Fruit fly (Drosophila melanogaster) whole organism, embryonic: ENCODE results near the gene salm.

Experiments used
- ATbp ChIP-seq: fragments of 200-800 bp; sonication (Bioruptor generic); optimal IDR thresholded peaks from 2 replicates; lab custom pipeline; 2017; ENCODE audit warnings: missing biosample characterization, mild to moderate bottlenecking, missing genetic modification characterization, missing genetic modification reagents
- Abd-B ChIP-seq: fragments of 200-800 bp; sonication (Bioruptor generic); optimal IDR thresholded peaks from 2 replicates; lab custom pipeline; 2018; ENCODE audit warnings: missing biosample characterization, mild to moderate bottlenecking, missing genetic modification characterization, moderate library complexity
- Blimp-1 ChIP-seq: fragments of 200-800 bp; sonication (Bioruptor generic); optimal IDR thresholded peaks from 3 replicates; lab custom pipeline; 2018; ENCODE audit warnings: missing biosample characterization, missing genetic modification characterization, mild to moderate bottlenecking, moderate library complexity, missing genetic modification reagents
- CG10147 ChIP-seq: fragments of 200-800 bp; sonication (Bioruptor generic); optimal IDR thresholded peaks from 2 replicates; lab custom pipeline; 2019; ENCODE audit warnings: missing biosample characterization, mild to moderate bottlenecking, missing genetic modification characterization, moderate library complexity
- CG1024 ChIP-seq: fragments of 200-800 bp; sonication (Bioruptor generic); IDR thresholded peaks from 2 replicates; pipeline ENCODE4 v1.3.6; 2022; ENCODE audit warnings: missing biosample characterization, missing genetic modification characterization
- CG11504 ChIP-seq: fragments of 200-800 bp; sonication (Bioruptor generic); optimal IDR thresholded peaks from 3 replicates; lab custom pipeline; 2019; ENCODE audit warnings: missing biosample characterization, mild to moderate bottlenecking, missing genetic modification characterization, moderate library complexity
- CG11695 ChIP-seq: fragments of 200-800 bp; sonication (Bioruptor generic); IDR thresholded peaks from 3 replicates; pipeline ENCODE4 v1.3.6; 2022; ENCODE audit warnings: missing biosample characterization, missing genetic modification characterization
- CG12155 ChIP-seq: fragments of 200-800 bp; sonication (Bioruptor generic); optimal IDR thresholded peaks from 3 replicates; lab custom pipeline; 2016; ENCODE audit warnings: missing biosample characterization, missing genetic modification characterization
- CG14710 ChIP-seq: fragments of 200-800 bp; sonication (Bioruptor generic); optimal IDR thresholded peaks from 3 replicates; lab custom pipeline; 2019; ENCODE audit warnings: missing biosample characterization, mild to moderate bottlenecking, missing genetic modification characterization, moderate library complexity
- CG15479 ChIP-seq: fragments of 200-800 bp; sonication (Bioruptor generic); optimal IDR thresholded peaks from 3 replicates; lab custom pipeline; 2019; ENCODE audit warnings: missing biosample characterization, mild to moderate bottlenecking, missing genetic modification characterization, moderate library complexity
- CG15696 ChIP-seq: fragments of 200-800 bp; sonication (Bioruptor generic); optimal IDR thresholded peaks from 2 replicates; lab custom pipeline; 2019; ENCODE audit warnings: missing biosample characterization, mild to moderate bottlenecking, missing genetic modification characterization, moderate library complexity
- CG16813 ChIP-seq: fragments of 200-800 bp; sonication (Bioruptor generic); IDR thresholded peaks from 3 replicates; pipeline ENCODE4 v1.3.6; 2022; ENCODE audit warnings: missing biosample characterization, missing genetic modification characterization; ENCODE audit not compliant: partially characterized antibody
- CG17568 ChIP-seq: fragments of 200-800 bp; sonication (Bioruptor generic); optimal IDR thresholded peaks from 2 replicates; lab custom pipeline; 2018; ENCODE audit warnings: missing biosample characterization, mild to moderate bottlenecking, missing genetic modification characterization, moderate library complexity
- CG17829 ChIP-seq: fragments of 200-800 bp; optimal IDR thresholded peaks from 2 replicates; lab custom pipeline; 2019; ENCODE audit warnings: missing biosample characterization, mild to moderate bottlenecking, missing genetic modification characterization, moderate library complexity
- CG2116 ChIP-seq: fragments of 200-800 bp; sonication (Bioruptor generic); optimal IDR thresholded peaks from 3 replicates; lab custom pipeline; 2018; ENCODE audit warnings: missing biosample characterization, mild to moderate bottlenecking, missing genetic modification characterization
- CG2202 ChIP-seq: fragments of 200-800 bp; sonication (Bioruptor generic); optimal IDR thresholded peaks from 2 replicates; lab custom pipeline; 2018; ENCODE audit warnings: missing biosample characterization, mild to moderate bottlenecking, missing genetic modification characterization
- CG32767 ChIP-seq: fragments of 200-800 bp; sonication (Bioruptor generic); IDR thresholded peaks from 2 replicates; pipeline ENCODE4 v1.3.6; 2022; ENCODE audit warnings: missing biosample characterization, missing genetic modification characterization
- CG3995 ChIP-seq: fragments of 200-800 bp; sonication (Bioruptor generic); optimal IDR thresholded peaks from 3 replicates; lab custom pipeline; 2016; ENCODE audit warnings: missing biosample characterization, missing genetic modification characterization
- CG7928 ChIP-seq: fragments of 200-800 bp; sonication (Bioruptor generic); optimal IDR thresholded peaks from 2 replicates; lab custom pipeline; 2017; ENCODE audit warnings: missing biosample characterization, mild to moderate bottlenecking, missing genetic modification characterization
- CG8765 ChIP-seq: fragments of 200-800 bp; sonication (Bioruptor generic); IDR thresholded peaks from 2 replicates; pipeline ENCODE4 v1.3.6; 2022; ENCODE audit warnings: missing biosample characterization, missing genetic modification characterization
- Chrac-16 ChIP-seq: fragments of 200-800 bp; sonication (Bioruptor generic); optimal IDR thresholded peaks from 3 replicates; lab custom pipeline; 2016; ENCODE audit warnings: missing biosample characterization, missing genetic modification characterization
- Dad ChIP-seq: fragments of 200-800 bp; sonication (Bioruptor generic); optimal IDR thresholded peaks from 3 replicates; lab custom pipeline; 2016; ENCODE audit warnings: missing biosample characterization, missing genetic modification characterization
- Dbx ChIP-seq: fragments of 200-800 bp; sonication (Bioruptor generic); IDR thresholded peaks from 3 replicates; pipeline ENCODE4 v1.3.6; 2022; ENCODE audit warnings: missing biosample characterization, missing genetic modification characterization
- Dp ChIP-seq: fragments of 200-800 bp; sonication (Bioruptor generic); optimal IDR thresholded peaks from 2 replicates; lab custom pipeline; 2018; ENCODE audit warnings: missing biosample characterization, mild to moderate bottlenecking, missing genetic modification characterization, moderate library complexity
- E2f2 ChIP-seq: fragments of 200-800 bp; sonication (Bioruptor generic); IDR thresholded peaks from 2 replicates; pipeline ENCODE4 v1.3.6; 2022; ENCODE audit warnings: missing biosample characterization, missing genetic modification characterization
- HLH54F ChIP-seq: fragments of 200-800 bp; sonication (Bioruptor generic); optimal IDR thresholded peaks from 3 replicates; lab custom pipeline; 2016; ENCODE audit warnings: missing biosample characterization, missing genetic modification characterization
- HLHmδ ChIP-seq: fragments of 200-800 bp; sonication (Bioruptor generic); optimal IDR thresholded peaks from 2 replicates; lab custom pipeline; 2018; ENCODE audit warnings: missing biosample characterization, mild to moderate bottlenecking, missing genetic modification characterization, moderate library complexity
- Hand ChIP-seq: fragments of 200-800 bp; sonication (Bioruptor generic); optimal IDR thresholded peaks from 2 replicates; lab custom pipeline; 2017; ENCODE audit warnings: mild to moderate bottlenecking, missing biosample characterization, missing genetic modification reagents, missing genetic modification characterization
- Hmr ChIP-seq: fragments of 200-800 bp; sonication (Bioruptor generic); optimal IDR thresholded peaks from 3 replicates; lab custom pipeline; 2017; ENCODE audit warnings: mild to moderate bottlenecking, missing biosample characterization, missing genetic modification reagents, missing genetic modification characterization
- Hr3 ChIP-seq: fragments of 200-800 bp; sonication (Bioruptor generic); optimal IDR thresholded peaks from 3 replicates; lab custom pipeline; 2016; ENCODE audit warnings: missing biosample characterization, missing genetic modification characterization
- Hr51 ChIP-seq, 2 experiments: fragments of 200-800 bp; sonication (Bioruptor generic); optimal IDR thresholded peaks; 2 replicates in 1 of 2; 3 replicates in 1 of 2; lab custom pipeline; 2016 to 2018; ENCODE audit warnings: missing biosample characterization in 2 of 2, missing genetic modification characterization in 2 of 2, mild to moderate bottlenecking in 1 of 2, moderate library complexity in 1 of 2
- Kr ChIP-seq: fragments of 200-800 bp; sonication (Bioruptor generic); optimal IDR thresholded peaks from 2 replicates; lab custom pipeline; 2017; ENCODE audit warnings: missing biosample characterization, mild to moderate bottlenecking, missing genetic modification characterization
- NFAT ChIP-seq: fragments of 200-800 bp; sonication (Bioruptor generic); IDR thresholded peaks from 2 replicates; pipeline ENCODE4 v1.3.6; 2022; ENCODE audit warnings: missing biosample characterization, missing genetic modification characterization
- PHDP ChIP-seq: fragments of 200-800 bp; sonication (Bioruptor generic); optimal IDR thresholded peaks from 3 replicates; lab custom pipeline; 2018; ENCODE audit warnings: missing biosample characterization, mild to moderate bottlenecking, missing genetic modification characterization, moderate library complexity
- Six4 ChIP-seq: fragments of 200-800 bp; sonication (Bioruptor generic); optimal IDR thresholded peaks from 2 replicates; lab custom pipeline; 2016; ENCODE audit warnings: missing biosample characterization, missing genetic modification characterization
- Sry-δ ChIP-seq: fragments of 200-800 bp; sonication (Bioruptor generic); optimal IDR thresholded peaks from 2 replicates; lab custom pipeline; 2016; ENCODE audit warnings: missing biosample characterization, missing genetic modification characterization
- Xbp1 ChIP-seq: fragments of 200-800 bp; sonication (Bioruptor generic); optimal IDR thresholded peaks from 3 replicates; lab custom pipeline; 2016; ENCODE audit warnings: missing biosample characterization, mild to moderate bottlenecking, missing genetic modification characterization
- ac ChIP-seq: fragments of 200-800 bp; sonication (Bioruptor generic); optimal IDR thresholded peaks from 3 replicates; lab custom pipeline; 2017; ENCODE audit warnings: missing biosample characterization, mild to moderate bottlenecking, missing genetic modification characterization
- bbx ChIP-seq: fragments of 200-800 bp; sonication (Bioruptor generic); IDR thresholded peaks from 2 replicates; pipeline ENCODE4 v1.3.6; 2022; ENCODE audit warnings: missing biosample characterization, missing genetic modification characterization; ENCODE audit not compliant: partially characterized antibody
- chm ChIP-seq: fragments of 200-800 bp; sonication (Bioruptor generic); IDR thresholded peaks from 2 replicates; pipeline ENCODE4 v1.3.6; 2022; ENCODE audit warnings: missing biosample characterization, missing genetic modification characterization
- dmrt99B ChIP-seq: fragments of 200-800 bp; sonication (Bioruptor generic); optimal IDR thresholded peaks from 2 replicates; lab custom pipeline; 2018; ENCODE audit warnings: missing biosample characterization, mild to moderate bottlenecking, missing genetic modification characterization, moderate library complexity
- eyg ChIP-seq: fragments of 200-800 bp; sonication (Bioruptor generic); optimal IDR thresholded peaks from 3 replicates; lab custom pipeline; 2016; ENCODE audit warnings: missing biosample characterization, missing genetic modification characterization
- fd102C ChIP-seq: fragments of 200-800 bp; sonication (Bioruptor generic); optimal IDR thresholded peaks from 2 replicates; lab custom pipeline; 2018; ENCODE audit warnings: missing biosample characterization, mild to moderate bottlenecking, missing genetic modification characterization, moderate library complexity
- fru ChIP-seq: fragments of >200 bp; optimal IDR thresholded peaks from 2 replicates; lab custom pipeline; 2017
- lilli ChIP-seq: fragments of 200-800 bp; sonication (Bioruptor generic); optimal IDR thresholded peaks from 3 replicates; lab custom pipeline; 2016; ENCODE audit warnings: missing biosample characterization, missing genetic modification characterization
- lmd ChIP-seq: fragments of 200-800 bp; sonication (Bioruptor generic); IDR thresholded peaks from 2 replicates; pipeline ENCODE4 v1.3.6; 2022; ENCODE audit warnings: missing biosample characterization, missing genetic modification characterization
- maf-S ChIP-seq: fragments of 200-800 bp; sonication (Bioruptor generic); optimal IDR thresholded peaks from 2 replicates; lab custom pipeline; 2016; ENCODE audit warnings: missing biosample characterization, missing genetic modification characterization
- sens-2 ChIP-seq: fragments of 200-800 bp; sonication (Bioruptor generic); IDR thresholded peaks from 2 replicates; pipeline ENCODE4 v1.3.6; 2022; ENCODE audit warnings: missing biosample characterization, missing genetic modification characterization
- so ChIP-seq: fragments of 200-800 bp; sonication (Bioruptor generic); IDR thresholded peaks from 3 replicates; pipeline ENCODE4 v1.3.6; 2022; ENCODE audit warnings: missing biosample characterization, missing genetic modification characterization

salm gene

DNA sequence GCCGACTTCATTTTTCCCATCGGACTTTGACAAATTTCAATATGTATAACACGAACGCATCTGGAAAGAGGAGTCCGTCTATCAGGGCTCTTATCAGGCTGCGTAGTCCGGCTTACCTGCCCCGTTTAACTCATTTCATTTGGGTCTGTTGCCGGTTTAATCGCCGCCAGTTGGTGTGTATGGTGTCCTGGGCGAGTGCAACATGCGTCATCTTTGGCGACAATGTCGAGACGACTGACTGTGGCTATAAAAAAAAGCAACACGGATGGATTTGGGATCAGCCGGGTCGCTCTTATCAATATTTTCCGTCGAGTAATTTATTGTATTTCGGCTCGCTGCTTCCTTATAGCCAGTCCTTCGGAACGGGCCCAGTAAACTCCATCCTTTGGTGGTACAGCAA is 26.7 kb downstream of the salm start:
- TF ChIP-seq HLHmδ (GFP tag; lab: Kevin White, UChicago), result no peak
- no peak for TF ChIP-seq lmd (GFP tag; lab: Robert Waterston, UW)
- peak; percentile 99 for TF ChIP-seq CG15479 (GFP tag; lab: Kevin White, UChicago)
- TF ChIP-seq E2f2 (GFP tag; lab: Robert Waterston, UW), result no peak
- TF ChIP-seq Hmr (GFP tag; lab: Kevin White, UChicago), result no peak
- no peak for TF ChIP-seq Dad (GFP tag; lab: Kevin White, UChicago)
- no peak for TF ChIP-seq ATbp (GFP tag; lab: Kevin White, UChicago)
- peak; percentile 18 for TF ChIP-seq CG14710 (tag; lab: Kevin White, UChicago)
- no peak for TF ChIP-seq Abd-B (GFP tag; lab: Kevin White, UChicago)
- peak; percentile 2 for TF ChIP-seq ac (GFP tag; lab: Kevin White, UChicago)
- TF ChIP-seq HLH54F, result no peak
- no peak for TF ChIP-seq Dp (GFP tag; lab: Kevin White, UChicago)
- TF ChIP-seq Hr3 (GFP tag; lab: Kevin White, UChicago), result no peak

DNA sequence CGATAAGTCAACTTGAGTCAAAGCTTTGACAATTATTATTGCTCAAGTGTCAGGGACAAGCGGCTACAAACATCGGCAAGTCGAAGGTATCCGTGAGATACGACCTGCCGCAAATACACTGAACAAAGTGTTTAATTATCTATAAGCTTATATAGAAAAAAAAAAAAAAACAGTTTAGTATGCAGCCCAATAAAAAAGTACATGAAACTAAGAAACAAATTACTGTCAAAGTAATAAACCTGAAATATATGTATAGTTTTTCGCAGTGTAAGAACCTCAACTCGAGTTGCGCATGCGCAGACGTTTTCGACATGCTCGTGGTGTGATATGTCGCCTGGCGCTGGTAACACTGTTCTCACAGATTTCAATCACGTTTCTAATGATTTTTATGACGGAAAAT is 27.9 kb downstream of the salm start:
- TF ChIP-seq CG16813 (GFP tag; lab: Robert Waterston, UW) (no peak), lilli (GFP tag; lab: Kevin White, UChicago) (peak; percentile 52), CG1024 (GFP tag; lab: Robert Waterston, UW) (0 out of 2 replicates have a peak, but pooled peaks have one; percentile 2), CG2116 (GFP tag; lab: Kevin White, UChicago) (peak; percentile 2), so (no peak), maf-S (no peak), PHDP (tag; lab: Kevin White, UChicago) (peak; percentile 39), CG11695 (no peak), CG10147 (no peak), CG8765 (GFP tag; lab: Robert Waterston, UW) (peak; percentile 69; the same call in 1 of the 2 replicates), CG12155 (GFP tag; lab: Kevin White, UChicago) (peak; percentile 43), chm (GFP tag; lab: Robert Waterston, UW) (peak; percentile 69; the same call in 1 of the 2 replicates), Hand (GFP tag; lab: Kevin White, UChicago) (no peak), CG17829 (tag; lab: Kevin White, UChicago) (peak; percentile 55), ac (GFP tag; lab: Kevin White, UChicago) (peak; percentile 25), Blimp-1 (GFP tag; lab: Kevin White, UChicago) (peak; percentile 54), CG15696 (peak; percentile 28), Kr (GFP tag; lab: Kevin White, UChicago) (no peak), NFAT (GFP tag; lab: Robert Waterston, UW) (no peak), fru (lab: Kevin White, UChicago) (no peak), sens-2 (GFP tag; lab: Robert Waterston, UW) (peak; percentile 34; the same call in 1 of the 2 replicates), Xbp1 (GFP tag; lab: Kevin White, UChicago) (peak; percentile 59), CG32767 (GFP tag; lab: Robert Waterston, UW) (0 out of 2 replicates have a peak, but pooled peaks have one; percentile 16), CG17568 (GFP tag; lab: Kevin White, UChicago) (peak; percentile 2), Sry-δ (GFP tag; lab: Kevin White, UChicago) (no peak), Dbx (GFP tag; lab: Robert Waterston, UW) (no peak), CG2202 (tag; lab: Kevin White, UChicago) (peak; percentile 57), CG3995 (GFP tag; lab: Kevin White, UChicago) (no peak), dmrt99B (tag; lab: Kevin White, UChicago) (no peak), Hr51 (GFP tag; optimal IDR thresholded peaks at IDR 0.05; lab: Kevin White, UChicago) (peak in 1 of 2 experiments; percentile 3), eyg (GFP tag; lab: Kevin White, UChicago) (no peak), fd102C (GFP tag; lab: Kevin White, UChicago) (peak; percentile 68), CG11504 (no peak), bbx (GFP tag; lab: Robert Waterston, UW) (no peak), Six4 (GFP tag; lab: Kevin White, UChicago) (no peak), Chrac-16 (GFP tag; lab: Kevin White, UChicago) (peak; percentile 66), CG7928 (no peak)
